Worm (Caenorhabditis elegans) whole organism, young adult: Measurements from ENCODE around the gene M01H9.4.
A peak's percentile ranks its signal among the peaks of the same experiment; 100 is the strongest.

Experiments
- B0019.2 ChIP-seq: fragments of 200-800 bp; sonication (Bioruptor generic); conservative IDR thresholded peaks from 2 replicates; pipeline ENCODE4 v1.3.6; 2022; ENCODE audit warnings: missing genetic modification reagents, missing genetic modification characterization, missing compliant biosample characterization
- F23B12.7 ChIP-seq: sonication (generic microtip); optimal IDR thresholded peaks from 2 replicates; lab custom pipeline; 2017; ENCODE audit warnings: missing genetic modification characterization, mild to moderate bottlenecking, missing compliant biosample characterization, antibody characterized with exemption, moderate library complexity; ENCODE audit not compliant: insufficient read depth
- F55B11.4 ChIP-seq: sonication (generic microtip); optimal IDR thresholded peaks from 2 replicates; lab custom pipeline; 2016; ENCODE audit warnings: missing compliant biosample characterization, missing genetic modification characterization, borderline replicate concordance; ENCODE audit not compliant: insufficient read depth
- T07F8.4 ChIP-seq: sonication (generic microtip); optimal IDR thresholded peaks from 2 replicates; lab custom pipeline; 2016; ENCODE audit warnings: mild to moderate bottlenecking, missing genetic modification characterization, moderate library complexity, missing compliant biosample characterization
- Y53F4B.3 ChIP-seq: fragments of 200-800 bp; sonication (Bioruptor generic); IDR thresholded peaks from 2 replicates; pipeline ENCODE4 v1.3.6; 2022; ENCODE audit warnings: missing genetic modification reagents, missing genetic modification characterization, missing compliant biosample characterization
- Y79H2A.3 ChIP-seq: fragments of 200-800 bp; sonication (Bioruptor generic); conservative IDR thresholded peaks from 2 replicates; pipeline ENCODE4 v1.3.6; 2022; ENCODE audit warnings: missing genetic modification reagents, missing genetic modification characterization, missing compliant biosample characterization
- Y95B8A.8 ChIP-seq: fragments of 200-800 bp; sonication (Bioruptor generic); IDR thresholded peaks from 2 replicates; pipeline ENCODE4 v1.3.6; 2022; ENCODE audit warnings: missing genetic modification reagents, missing genetic modification characterization, missing compliant biosample characterization
- atf-7 ChIP-seq: sonication (generic microtip); optimal IDR thresholded peaks from 2 replicates; lab custom pipeline; 2017; ENCODE audit warnings: mild to moderate bottlenecking, missing genetic modification characterization, missing compliant biosample characterization
- athp-1 ChIP-seq: sonication (generic microtip); optimal IDR thresholded peaks from 2 replicates; lab custom pipeline; 2017; ENCODE audit warnings: mild to moderate bottlenecking, missing genetic modification characterization, missing compliant biosample characterization
- bed-2 ChIP-seq: fragments of 200-800 bp; sonication (Bioruptor generic); IDR thresholded peaks from 2 replicates; pipeline ENCODE4 v1.3.6; 2022; ENCODE audit warnings: missing genetic modification reagents, missing genetic modification characterization, missing compliant biosample characterization
- ccch-3 ChIP-seq: fragments of 200-800 bp; sonication (Bioruptor generic); optimal IDR thresholded peaks from 2 replicates; lab custom pipeline; 2018; ENCODE audit warnings: mild to moderate bottlenecking, missing genetic modification characterization, missing compliant biosample characterization
- cebp-2 ChIP-seq: fragments of 200-800 bp; sonication (Bioruptor generic); IDR thresholded peaks from 2 replicates; pipeline ENCODE4 v1.3.6; 2022; ENCODE audit warnings: missing genetic modification characterization, missing compliant biosample characterization
- ceh-100 ChIP-seq: fragments of 200-800 bp; sonication (Bioruptor generic); IDR thresholded peaks from 2 replicates; pipeline ENCODE4 v1.3.6; 2022; ENCODE audit warnings: missing genetic modification reagents, missing genetic modification characterization, missing compliant biosample characterization
- ceh-40 ChIP-seq: fragments of 200-800 bp; sonication (Bioruptor generic); IDR thresholded peaks from 2 replicates; pipeline ENCODE4 v1.3.6; 2022; ENCODE audit warnings: missing genetic modification characterization, missing compliant biosample characterization
- ceh-58 ChIP-seq: fragments of 200-800 bp; sonication (Bioruptor generic); IDR thresholded peaks from 2 replicates; pipeline ENCODE4 v1.3.6; 2022; ENCODE audit warnings: missing genetic modification characterization, missing compliant biosample characterization
- ceh-79 ChIP-seq: sonication (generic microtip); optimal IDR thresholded peaks from 2 replicates; lab custom pipeline; 2017; ENCODE audit warnings: mild to moderate bottlenecking, missing genetic modification characterization, missing compliant biosample characterization
- ceh-91 ChIP-seq: fragments of 200-800 bp; sonication (Bioruptor generic); IDR thresholded peaks from 2 replicates; pipeline ENCODE4 v1.3.6; 2022; ENCODE audit warnings: missing genetic modification reagents, missing genetic modification characterization, missing compliant biosample characterization
- die-1 ChIP-seq: sonication (generic microtip); optimal IDR thresholded peaks from 2 replicates; lab custom pipeline; 2016; ENCODE audit warnings: missing genotype, mild to moderate bottlenecking, missing genetic modification characterization, missing compliant biosample characterization
- efl-1 ChIP-seq: fragments of 150-350 bp; optimal IDR thresholded peaks from 2 replicates; lab custom pipeline; 2014; ENCODE audit warnings: missing biosample characterization, missing genetic modification reagents, missing genetic modification characterization
- egl-44 ChIP-seq: fragments of 200-800 bp; sonication (Bioruptor generic); IDR thresholded peaks from 2 replicates; pipeline ENCODE4 v1.3.6; 2022; ENCODE audit warnings: missing genetic modification reagents, missing genetic modification characterization, missing compliant biosample characterization
- ets-4 ChIP-seq: fragments of 200-800 bp; sonication (Bioruptor generic); optimal IDR thresholded peaks from 2 replicates; lab custom pipeline; 2018; ENCODE audit warnings: mild to moderate bottlenecking, missing genetic modification characterization, missing compliant biosample characterization
- fkh-3 ChIP-seq: sonication (generic microtip); optimal IDR thresholded peaks from 2 replicates; lab custom pipeline; 2016; ENCODE audit warnings: mild to moderate bottlenecking, missing genetic modification characterization, missing compliant biosample characterization
- hlh-12 ChIP-seq: sonication (generic microtip); optimal IDR thresholded peaks from 2 replicates; lab custom pipeline; 2016; ENCODE audit warnings: missing genetic modification characterization, missing compliant biosample characterization
- hmg-20 ChIP-seq: fragments of 200-800 bp; sonication (Bioruptor generic); IDR thresholded peaks from 2 replicates; pipeline ENCODE4 v1.3.6; 2022; ENCODE audit warnings: missing genetic modification reagents, missing genetic modification characterization, missing compliant biosample characterization
- hsf-1 ChIP-seq: fragments of 200-800 bp; sonication (Bioruptor generic); IDR thresholded peaks from 2 replicates; pipeline ENCODE4 v1.3.6; 2022; ENCODE audit warnings: missing genetic modification reagents, missing genetic modification characterization, missing compliant biosample characterization
- lin-26 ChIP-seq: fragments of 200-800 bp; sonication (Bioruptor generic); IDR thresholded peaks from 2 replicates; pipeline ENCODE4 v1.3.6; 2022; ENCODE audit warnings: missing genetic modification reagents, missing genetic modification characterization, missing compliant biosample characterization
- lin-40 ChIP-seq: sonication (generic microtip); optimal IDR thresholded peaks from 2 replicates; lab custom pipeline; 2016; ENCODE audit warnings: missing genetic modification characterization, mild to moderate bottlenecking, missing compliant biosample characterization, missing genotype, missing genetic modification reagents
- lsy-27 ChIP-seq: sonication (generic microtip); optimal IDR thresholded peaks from 2 replicates; lab custom pipeline; 2017; ENCODE audit warnings: missing genetic modification characterization, mild to moderate bottlenecking, missing compliant biosample characterization, antibody characterized with exemption, missing genotype, borderline replicate concordance; ENCODE audit not compliant: insufficient read depth
- madf-10 ChIP-seq: sonication (generic microtip); optimal IDR thresholded peaks from 2 replicates; lab custom pipeline; 2016; ENCODE audit warnings: mild to moderate bottlenecking, missing genetic modification characterization, missing compliant biosample characterization
- madf-3 ChIP-seq: fragments of 200-800 bp; sonication (Bioruptor generic); IDR thresholded peaks from 2 replicates; pipeline ENCODE4 v1.3.6; 2022; ENCODE audit warnings: missing genetic modification reagents, missing genetic modification characterization, missing compliant biosample characterization
- madf-8 ChIP-seq: fragments of 200-800 bp; sonication (Bioruptor generic); conservative IDR thresholded peaks from 2 replicates; pipeline ENCODE4 v1.3.6; 2022; ENCODE audit warnings: missing genetic modification reagents, missing genetic modification characterization, missing compliant biosample characterization
- mcd-1 ChIP-seq: fragments of 200-800 bp; sonication (Bioruptor generic); IDR thresholded peaks from 2 replicates; pipeline ENCODE4 v1.3.6; 2022; ENCODE audit warnings: missing genetic modification reagents, missing genetic modification characterization, missing compliant biosample characterization
- mes-4 ChIP-seq: sonication (generic microtip); optimal IDR thresholded peaks from 2 replicates; lab custom pipeline; 2016; ENCODE audit warnings: missing genotype, missing genetic modification characterization, missing compliant biosample characterization
- mxl-1 ChIP-seq: sonication (generic microtip); optimal IDR thresholded peaks from 2 replicates; lab custom pipeline; 2016; ENCODE audit warnings: missing genetic modification characterization, missing compliant biosample characterization
- nfya-2 ChIP-seq: fragments of 200-800 bp; sonication (Bioruptor generic); IDR thresholded peaks from 2 replicates; pipeline ENCODE4 v1.3.6; 2022; ENCODE audit warnings: missing genetic modification reagents, missing genetic modification characterization, missing compliant biosample characterization
- nhr-120 ChIP-seq: fragments of 200-800 bp; sonication (Bioruptor generic); IDR thresholded peaks from 2 replicates; pipeline ENCODE4 v1.3.6; 2022; ENCODE audit warnings: missing genetic modification characterization, missing compliant biosample characterization
- nhr-179 ChIP-seq: sonication (generic microtip); optimal IDR thresholded peaks from 2 replicates; lab custom pipeline; 2016; ENCODE audit warnings: mild to moderate bottlenecking, missing genetic modification characterization, missing compliant biosample characterization
- nhr-27 ChIP-seq: fragments of 200-800 bp; sonication (Bioruptor generic); optimal IDR thresholded peaks from 2 replicates; lab custom pipeline; 2018; ENCODE audit warnings: mild to moderate bottlenecking, missing genetic modification characterization, moderate library complexity, missing compliant biosample characterization
- pbrm-1 ChIP-seq: fragments of 200-800 bp; sonication (Bioruptor generic); IDR thresholded peaks from 2 replicates; pipeline ENCODE4 v1.3.6; 2022; ENCODE audit warnings: missing genetic modification reagents, missing genetic modification characterization, missing compliant biosample characterization
- pha-4 ChIP-seq: fragments of 150-350 bp; sonication (generic microtip); optimal IDR thresholded peaks from 2 replicates; lab custom pipeline; 2014; ENCODE audit warnings: missing biosample characterization, missing genetic modification reagents, missing genetic modification characterization
- rec-8 ChIP-seq, 2 experiments: sonication (generic microtip); optimal IDR thresholded peaks; 2 replicates each; lab custom pipeline; 2016; ENCODE audit warnings: mild to moderate bottlenecking in 2 of 2, missing genetic modification characterization in 2 of 2, missing genetic modification reagents in 2 of 2, missing genotype in 2 of 2, missing biosample characterization in 1 of 2, missing compliant biosample characterization in 1 of 2, moderate library complexity in 1 of 2
- rpc-1 ChIP-seq, 2 experiments: fragments of 150-350 bp in 1 of 2; sonication (generic microtip) in 1 of 2; optimal IDR thresholded peaks; 2 replicates each; lab custom pipeline; 2014 to 2018; ENCODE audit warnings: missing biosample characterization in 1 of 2, missing genetic modification characterization in 1 of 2, missing genetic modification reagents in 1 of 2, missing genotype in 1 of 2
- sdz-38 ChIP-seq: sonication (generic microtip); optimal IDR thresholded peaks from 2 replicates; lab custom pipeline; 2016; ENCODE audit warnings: missing genotype, missing genetic modification characterization, missing compliant biosample characterization
- snpc-3.4 ChIP-seq: sonication (generic microtip); optimal IDR thresholded peaks from 2 replicates; lab custom pipeline; 2017; ENCODE audit warnings: missing genetic modification characterization, mild to moderate bottlenecking, missing compliant biosample characterization, antibody characterized with exemption, moderate library complexity, missing genotype, missing genetic modification reagents
- tlf-1 ChIP-seq: fragments of 200-800 bp; sonication (Bioruptor generic); optimal IDR thresholded peaks from 2 replicates; lab custom pipeline; 2018; ENCODE audit warnings: mild to moderate bottlenecking, missing genetic modification characterization, missing compliant biosample characterization
- unc-62 ChIP-seq: fragments of 150-350 bp; optimal IDR thresholded peaks from 2 replicates; lab custom pipeline; 2014; ENCODE audit warnings: missing biosample characterization, missing genetic modification reagents, missing genetic modification characterization
- zim-3 ChIP-seq: sonication (generic microtip); optimal IDR thresholded peaks from 2 replicates; lab custom pipeline; 2017; ENCODE audit warnings: mild to moderate bottlenecking, missing genetic modification characterization, moderate library complexity, missing compliant biosample characterization
- ztf-6 ChIP-seq: fragments of 200-800 bp; sonication (Bioruptor generic); IDR thresholded peaks from 2 replicates; pipeline ENCODE4 v1.3.6; 2022; ENCODE audit warnings: missing genetic modification reagents, missing genetic modification characterization, missing compliant biosample characterization

Gene M01H9.4

ce11 chrIV:4511259-4511890 lies 28.7 kb upstream of the M01H9.4 start, which contains the start of the genes rfth-1 and ZK180.8 (continued):
- TF ChIP-seq cebp-2 = no peak
- TF ChIP-seq B0019.2 (GFP tag; lab: Robert Waterston, UW) = no peak
- TF ChIP-seq atf-7 (tag; lab: Kevin White, UChicago) = no peak
- no peak for TF ChIP-seq Y95B8A.8 (GFP tag; lab: Robert Waterston, UW)
- TF ChIP-seq madf-10 = no peak
- no peak for TF ChIP-seq ceh-100 (GFP tag; lab: Robert Waterston, UW)
- no peak for TF ChIP-seq Y79H2A.3 (GFP tag; lab: Robert Waterston, UW)
- no peak for TF ChIP-seq rpc-1 (optimal IDR thresholded peaks at IDR 0.05; lab: Kevin White, UChicago)
- TF ChIP-seq rpc-1 (tag; optimal IDR thresholded peaks at IDR 0.05; lab: Kevin White, UChicago) = no peak
- TF ChIP-seq unc-62 (GFP tag; lab: Kevin White, UChicago) = no peak
- TF ChIP-seq madf-8 (GFP tag; lab: Robert Waterston, UW) = no peak
- no peak for TF ChIP-seq hmg-20 (GFP tag; lab: Robert Waterston, UW)
- no peak for TF ChIP-seq ceh-58 (GFP tag; lab: Robert Waterston, UW)
- no peak for TF ChIP-seq efl-1 (GFP tag; lab: Kevin White, UChicago)
- no peak for TF ChIP-seq egl-44 (GFP tag; lab: Robert Waterston, UW)
- no peak for TF ChIP-seq bed-2 (GFP tag; lab: Robert Waterston, UW)
- no peak for TF ChIP-seq ceh-79
- TF ChIP-seq lsy-27 (tag; lab: Kevin White, UChicago) = no peak
- no peak for TF ChIP-seq F55B11.4
- TF ChIP-seq nhr-179 = no peak
- TF ChIP-seq lin-40 (tag; lab: Kevin White, UChicago) = no peak
- TF ChIP-seq pbrm-1 (GFP tag; lab: Robert Waterston, UW) = 0 out of 2 replicates have a peak, but pooled peaks have one; percentile 29
- no peak for TF ChIP-seq ets-4 (GFP tag; lab: Kevin White, UChicago)
- no peak for TF ChIP-seq T07F8.4
- TF ChIP-seq sdz-38 (tag; lab: Kevin White, UChicago) = no peak
- no peak for TF ChIP-seq F23B12.7 (tag; lab: Kevin White, UChicago)
- TF ChIP-seq mxl-1 (tag; lab: Kevin White, UChicago) = no peak
- no peak for TF ChIP-seq rec-8 (tag; optimal IDR thresholded peaks at IDR 0.05; lab: Kevin White, UChicago)
- TF ChIP-seq nhr-27 (tag; lab: Kevin White, UChicago) = no peak
- TF ChIP-seq hsf-1 (GFP tag; lab: Robert Waterston, UW) = 0 out of 2 replicates have a peak, but pooled peaks have one; percentile 31
- TF ChIP-seq lin-26 (GFP tag; lab: Robert Waterston, UW) = 0 out of 2 replicates have a peak, but pooled peaks have one; percentile 22
- no peak for TF ChIP-seq die-1
- TF ChIP-seq tlf-1 (GFP tag; lab: Kevin White, UChicago) = no peak
- no peak for TF ChIP-seq ztf-6
- TF ChIP-seq zim-3 (tag; lab: Kevin White, UChicago) = no peak
- TF ChIP-seq madf-3 (GFP tag; lab: Robert Waterston, UW) = no peak
- no peak for TF ChIP-seq nhr-120 (GFP tag; lab: Robert Waterston, UW)
- no peak for TF ChIP-seq athp-1 (tag; lab: Kevin White, UChicago)
- TF ChIP-seq fkh-3 (tag; lab: Kevin White, UChicago) = no peak
- TF ChIP-seq snpc-3.4 = no peak
- no peak for TF ChIP-seq pha-4 (tag; lab: Kevin White, UChicago)
- TF ChIP-seq hlh-12 (tag; lab: Kevin White, UChicago) = no peak
- TF ChIP-seq mes-4 (tag; lab: Kevin White, UChicago) = no peak
- no peak for TF ChIP-seq ceh-91
- TF ChIP-seq Y53F4B.3 (GFP tag; lab: Robert Waterston, UW) = no peak
- no peak for TF ChIP-seq ceh-40 (GFP tag; lab: Robert Waterston, UW)
- peak; percentile 21; the same call in 1 of the 2 replicates for TF ChIP-seq mcd-1 (GFP tag; lab: Robert Waterston, UW)
- no peak for TF ChIP-seq ccch-3 (GFP tag; lab: Kevin White, UChicago)
- no peak for TF ChIP-seq nfya-2
